In genomic region chr3L:8458767-8459614, dm6 we compare ENCODE assay signal across 2 fruit fly cellular contexts.
A peak's percentile ranks its signal among the peaks of the same experiment; 100 is the strongest.
TF ChIP-seq lines count a peak whose summit lies in the region.

No protein-coding gene starts in this region.

TF ChIP-seq in whole organism, embryonic, 481 proteins besides CTCF, POLR2A, EP300 and RAD21 (continued from another document and continues in another):
- TF ChIP-seq zfh2 (GFP tag; optimal IDR thresholded peaks at IDR 0.05; lab: Kevin White, UChicago) (no peak), gt (GFP tag; IDR thresholded peaks at IDR 0.05; lab: Robert Waterston, UW) (no peak), mam (GFP tag; optimal IDR thresholded peaks at IDR 0.05; lab: Kevin White, UChicago) (no peak), prd (optimal IDR thresholded peaks at IDR 0.05; lab: Kevin White, UChicago) (no peak), prd (GFP tag; IDR thresholded peaks at IDR 0.05; lab: Robert Waterston, UW) (no peak), CG12659 (GFP tag; optimal IDR thresholded peaks at IDR 0.05; lab: Kevin White, UChicago) (no peak), Ptx1 (GFP tag; IDR thresholded peaks at IDR 0.05; lab: Robert Waterston, UW) (peak; percentile 30; the same call in 1 of the 2 replicates), Mes4 (GFP tag; optimal IDR thresholded peaks at IDR 0.05; lab: Kevin White, UChicago) (no peak), scrt (GFP tag; optimal IDR thresholded peaks at IDR 0.05; lab: Kevin White, UChicago) (no peak), CG8359 (GFP tag; optimal IDR thresholded peaks at IDR 0.05; lab: Kevin White, UChicago; ENCODE audit: borderline replicate concordance) (peak; percentile 11), Fer2 (tag; optimal IDR thresholded peaks at IDR 0.05; lab: Kevin White, UChicago) (no peak), CG13624 (GFP tag; optimal IDR thresholded peaks at IDR 0.05; lab: Kevin White, UChicago) (no peak), Deaf1 (tag; optimal IDR thresholded peaks at IDR 0.05; lab: Kevin White, UChicago) (no peak), crp (GFP tag; optimal IDR thresholded peaks at IDR 0.05; lab: Kevin White, UChicago) (no peak), slbo (GFP tag; IDR thresholded peaks at IDR 0.05; lab: Robert Waterston, UW) (no peak), CG7271 (tag; optimal IDR thresholded peaks at IDR 0.05; lab: Kevin White, UChicago) (no peak), CG4617 (GFP tag; optimal IDR thresholded peaks at IDR 0.05; lab: Kevin White, UChicago; ENCODE audit: borderline replicate concordance) (no peak), sob (GFP tag; IDR thresholded peaks at IDR 0.05; lab: Robert Waterston, UW) (no peak), CG18599 (GFP tag; optimal IDR thresholded peaks at IDR 0.05; lab: Kevin White, UChicago) (no peak), CG8924 (tag; optimal IDR thresholded peaks at IDR 0.05; lab: Kevin White, UChicago) (no peak), br (optimal IDR thresholded peaks at IDR 0.05; lab: Kevin White, UChicago) (no peak), CG2889 (GFP tag; IDR thresholded peaks at IDR 0.05; lab: Robert Waterston, UW) (no peak), pita (GFP tag; optimal IDR thresholded peaks at IDR 0.05; lab: Kevin White, UChicago) (no peak), nerfin-1 (tag; optimal IDR thresholded peaks at IDR 0.05; lab: Kevin White, UChicago) (no peak), CG4360 (GFP tag; IDR thresholded peaks at IDR 0.05; lab: Robert Waterston, UW) (no peak), CG13296 (GFP tag; optimal IDR thresholded peaks at IDR 0.05; lab: Kevin White, UChicago) (no peak), pb (GFP tag; optimal IDR thresholded peaks at IDR 0.05; lab: Kevin White, UChicago) (no peak), CG11695 (GFP tag; IDR thresholded peaks at IDR 0.05; lab: Robert Waterston, UW) (no peak), Oaz (GFP tag; IDR thresholded peaks at IDR 0.05; lab: Robert Waterston, UW) (no peak), CG3995 (GFP tag; optimal IDR thresholded peaks at IDR 0.05; lab: Kevin White, UChicago) (no peak), jigr1 (GFP tag; IDR thresholded peaks at IDR 0.05; lab: Robert Waterston, UW) (no peak), hbn (GFP tag; IDR thresholded peaks at IDR 0.05; lab: Robert Waterston, UW; ENCODE audit: partially characterized antibody) (no peak), CG2678 (tag; optimal IDR thresholded peaks at IDR 0.05; lab: Kevin White, UChicago) (peak; percentile 5), Jarid2 (GFP tag; optimal IDR thresholded peaks at IDR 0.05; lab: Kevin White, UChicago) (no peak), CG7928 (GFP tag; optimal IDR thresholded peaks at IDR 0.05; lab: Kevin White, UChicago) (no peak), CG12071 (GFP tag; optimal IDR thresholded peaks at IDR 0.05; lab: Kevin White, UChicago) (no peak), E2f1 (GFP tag; IDR thresholded peaks at IDR 0.05; lab: Robert Waterston, UW) (no peak), D19A (tag; optimal IDR thresholded peaks at IDR 0.05; lab: Kevin White, UChicago) (peak; percentile 32), CG30431 (GFP tag; optimal IDR thresholded peaks at IDR 0.05; lab: Kevin White, UChicago) (no peak), Stat92E (GFP tag; optimal IDR thresholded peaks at IDR 0.05; lab: Kevin White, UChicago) (no peak), z (GFP tag; IDR thresholded peaks at IDR 0.05; lab: Robert Waterston, UW) (peak; percentile 93), knrl (GFP tag; IDR thresholded peaks at IDR 0.05; lab: Robert Waterston, UW; ENCODE audit: partially characterized antibody) (no peak), CG43689 (GFP tag; IDR thresholded peaks at IDR 0.05; lab: Robert Waterston, UW) (no peak), CG14014 (GFP tag; IDR thresholded peaks at IDR 0.05; lab: Robert Waterston, UW) (no peak), crol (GFP tag; IDR thresholded peaks at IDR 0.05; lab: Robert Waterston, UW) (peak; percentile 88), Xrp1 (GFP tag; IDR thresholded peaks at IDR 0.05; lab: Robert Waterston, UW) (no peak), Ets65A (GFP tag; lab: Kevin White, UChicago) (no peak), YL-1 (GFP tag; optimal IDR thresholded peaks at IDR 0.05; lab: Kevin White, UChicago) (no peak), croc (GFP tag; conservative IDR thresholded peaks at IDR 0.05; lab: Robert Waterston, UW) (no peak), Hand (GFP tag; optimal IDR thresholded peaks at IDR 0.05; lab: Kevin White, UChicago) (no peak), CG10209 (GFP tag; optimal IDR thresholded peaks at IDR 0.05; lab: Kevin White, UChicago) (no peak), CG1603 (tag; optimal IDR thresholded peaks at IDR 0.05; lab: Kevin White, UChicago) (no peak), tup (GFP tag; optimal IDR thresholded peaks at IDR 0.05; lab: Kevin White, UChicago) (no peak), ttk (GFP tag; IDR thresholded peaks at IDR 0.05; lab: Robert Waterston, UW) (no peak), Lpt (GFP tag; optimal IDR thresholded peaks at IDR 0.05; lab: Kevin White, UChicago) (no peak), CG1647 (GFP tag; optimal IDR thresholded peaks at IDR 0.05; lab: Kevin White, UChicago) (no peak), schlank (tag; optimal IDR thresholded peaks at IDR 0.05; lab: Kevin White, UChicago) (no peak), slou (GFP tag; optimal IDR thresholded peaks at IDR 0.05; lab: Kevin White, UChicago) (no peak), CG14710 (tag; optimal IDR thresholded peaks at IDR 0.05; lab: Kevin White, UChicago) (peak; percentile 28), CG2875 (GFP tag; optimal IDR thresholded peaks at IDR 0.05; lab: Kevin White, UChicago) (no peak), CG2199 (GFP tag; IDR thresholded peaks at IDR 0.05; lab: Robert Waterston, UW) (peak; percentile 71; the same call in 1 of the 3 replicates), cad (GFP tag; optimal IDR thresholded peaks at IDR 0.05; lab: Kevin White, UChicago) (peak; percentile 86), ssp (GFP tag; IDR thresholded peaks at IDR 0.05; lab: Robert Waterston, UW) (no peak), HmgZ (tag; optimal IDR thresholded peaks at IDR 0.05; lab: Kevin White, UChicago) (no peak), Fer1 (GFP tag; optimal IDR thresholded peaks at IDR 0.05; lab: Kevin White, UChicago) (no peak), dysf (GFP tag; IDR thresholded peaks at IDR 0.05; lab: Robert Waterston, UW) (no peak), CG17385 (GFP tag; optimal IDR thresholded peaks at IDR 0.05; lab: Kevin White, UChicago) (peak; percentile 12), insv (GFP tag; optimal IDR thresholded peaks at IDR 0.05; lab: Kevin White, UChicago) (no peak), psq (GFP tag; optimal IDR thresholded peaks at IDR 0.05; lab: Kevin White, UChicago) (no peak), Poxn (GFP tag; IDR thresholded peaks at IDR 0.05; lab: Robert Waterston, UW) (no peak), gsb (GFP tag; IDR thresholded peaks at IDR 0.05; lab: Robert Waterston, UW) (no peak)

TF ChIP-seq in whole organism, prepupa, 60 proteins besides CTCF, POLR2A, EP300 and RAD21 (continued from another document):
- TF ChIP-seq CG8632 (GFP tag; optimal IDR thresholded peaks at IDR 0.05; lab: Kevin White, UChicago) = no peak
- TF ChIP-seq fd85E (GFP tag; optimal IDR thresholded peaks at IDR 0.05; lab: Kevin White, UChicago) = no peak
- peak; percentile 61 for TF ChIP-seq CG10631 (GFP tag; optimal IDR thresholded peaks at IDR 0.05; lab: Kevin White, UChicago)
- TF ChIP-seq Hr4 (GFP tag; optimal IDR thresholded peaks at IDR 0.05; lab: Kevin White, UChicago) = peak; percentile 57
- TF ChIP-seq Ets21C (GFP tag; optimal IDR thresholded peaks at IDR 0.05; lab: Kevin White, UChicago) = peak; percentile 10
- TF ChIP-seq esn (GFP tag; optimal IDR thresholded peaks at IDR 0.05; lab: Kevin White, UChicago) = peak; percentile 56
- no peak for TF ChIP-seq CG11294 (GFP tag; IDR thresholded peaks at IDR 0.05; lab: Robert Waterston, UW)
- peak; percentile 78 for TF ChIP-seq CG3919 (GFP tag; optimal IDR thresholded peaks at IDR 0.05; lab: Kevin White, UChicago)
- TF ChIP-seq fd59A (GFP tag; optimal IDR thresholded peaks at IDR 0.05; lab: Kevin White, UChicago) = peak; percentile 72
- TF ChIP-seq Ets96B (tag; optimal IDR thresholded peaks at IDR 0.05; lab: Kevin White, UChicago) = peak; percentile 65
- no peak for TF ChIP-seq fkh (GFP tag; optimal IDR thresholded peaks at IDR 0.05; lab: Kevin White, UChicago)
- TF ChIP-seq Sox102F (GFP tag; optimal IDR thresholded peaks at IDR 0.05; lab: Kevin White, UChicago) = peak; percentile 60
- TF ChIP-seq dac (GFP tag; optimal IDR thresholded peaks at IDR 0.05; lab: Kevin White, UChicago) = peak; percentile 3
- peak; percentile 50 for TF ChIP-seq CG11762 (GFP tag; optimal IDR thresholded peaks at IDR 0.05; lab: Kevin White, UChicago; ENCODE audit: insufficient read depth)
- no peak for TF ChIP-seq CG1621 (tag; optimal IDR thresholded peaks at IDR 0.05; lab: Kevin White, UChicago)
- peak; percentile 67 for TF ChIP-seq CG6808 (GFP tag; optimal IDR thresholded peaks at IDR 0.05; lab: Kevin White, UChicago)
- TF ChIP-seq eg (GFP tag; IDR thresholded peaks at IDR 0.05; lab: Robert Waterston, UW) = peak; percentile 19; the same call in 1 of the 3 replicates
- TF ChIP-seq lz (GFP tag; optimal IDR thresholded peaks at IDR 0.05; lab: Kevin White, UChicago) = peak; percentile 43
- TF ChIP-seq CG4318 (GFP tag; optimal IDR thresholded peaks at IDR 0.05; lab: Kevin White, UChicago) = peak; percentile 53
- peak; percentile 67 for TF ChIP-seq OdsH (GFP tag; optimal IDR thresholded peaks at IDR 0.05; lab: Kevin White, UChicago)
- peak; percentile 64 for TF ChIP-seq CG6792 (GFP tag; optimal IDR thresholded peaks at IDR 0.05; lab: Kevin White, UChicago)
- peak in 1 of 2 experiments; percentile 60 for TF ChIP-seq salr (GFP tag; optimal IDR thresholded peaks at IDR 0.05; lab: Kevin White, UChicago)
- peak; percentile 95 for TF ChIP-seq Eip78C (GFP tag; lab: Kevin White, UChicago)
- peak; percentile 68 for TF ChIP-seq achi (GFP tag; optimal IDR thresholded peaks at IDR 0.05; lab: Kevin White, UChicago)
- TF ChIP-seq Lpt (GFP tag; optimal IDR thresholded peaks at IDR 0.05; lab: Kevin White, UChicago) = peak; percentile 19
- no peak for TF ChIP-seq CG16779 (tag; optimal IDR thresholded peaks at IDR 0.05; lab: Kevin White, UChicago)
- peak; percentile 59 for TF ChIP-seq Sox14 (GFP tag; optimal IDR thresholded peaks at IDR 0.05; lab: Kevin White, UChicago)
- TF ChIP-seq svp (GFP tag; lab: Kevin White, UChicago) = peak; percentile 74
- peak; percentile 67 for TF ChIP-seq spab (GFP tag; optimal IDR thresholded peaks at IDR 0.05; lab: Kevin White, UChicago)
- peak; percentile 40 for TF ChIP-seq CG31627 (GFP tag; optimal IDR thresholded peaks at IDR 0.05; lab: Kevin White, UChicago)
- TF ChIP-seq CG8119 (GFP tag; IDR thresholded peaks at IDR 0.05; lab: Robert Waterston, UW) = peak; percentile 70
- peak; percentile 75 for TF ChIP-seq CG32006 (GFP tag; optimal IDR thresholded peaks at IDR 0.05; lab: Kevin White, UChicago)
- TF ChIP-seq acj6 (GFP tag; optimal IDR thresholded peaks at IDR 0.05; lab: Kevin White, UChicago) = peak; percentile 66
- TF ChIP-seq cyc (GFP tag; optimal IDR thresholded peaks at IDR 0.05; lab: Kevin White, UChicago) = peak; percentile 30
- TF ChIP-seq Eip93F (GFP tag; optimal IDR thresholded peaks at IDR 0.05; lab: Kevin White, UChicago) = no peak
- TF ChIP-seq CG6854 (GFP tag; optimal IDR thresholded peaks at IDR 0.05; lab: Kevin White, UChicago) = no peak
- TF ChIP-seq pdm3 (GFP tag; optimal IDR thresholded peaks at IDR 0.05; lab: Kevin White, UChicago) = peak; percentile 64
TF ChIP-seq in whole organism, prepupa: peak in this region for 48.
